Worm (Caenorhabditis elegans): Measurements from ENCODE around the gene srh-40.

ce11 chrIII:6592075-6592474 lies 18.5 kb upstream of the srh-40 start, which contains the start of gene F20H11.1:
- TF ChIP-seq skn-1 (tag; optimal IDR thresholded peaks at IDR 0.05) = no peak
- TF ChIP-seq mep-1 (tag; optimal IDR thresholded peaks at IDR 0.05) = no peak
- no peak for TF ChIP-seq ces-1 (GFP tag; optimal IDR thresholded peaks at IDR 0.05)
- TF ChIP-seq unc-130 (tag; optimal IDR thresholded peaks at IDR 0.05) = no peak
